Fruit fly (Drosophila melanogaster) whole organism, embryonic: ENCODE results near the gene Sfp65A.

Experiments
- B-H1 ChIP-seq: fragments of 200-800 bp; sonication (Bioruptor generic); IDR thresholded peaks from 3 replicates; pipeline ENCODE4 v1.3.6; 2022; ENCODE audit warnings: missing biosample characterization, missing genetic modification characterization
- Bdp1 ChIP-seq: fragments of 200-800 bp; sonication (Bioruptor generic); optimal IDR thresholded peaks from 3 replicates; lab custom pipeline; 2016; ENCODE audit warnings: missing biosample characterization, missing genetic modification characterization
- Bgb ChIP-seq: fragments of 200-800 bp; sonication (Bioruptor generic); IDR thresholded peaks from 2 replicates; pipeline ENCODE4 v1.3.6; 2022; ENCODE audit warnings: missing biosample characterization, missing genetic modification characterization; ENCODE audit not compliant: partially characterized antibody
- CG10274 ChIP-seq: fragments of 200-800 bp; sonication (Bioruptor generic); optimal IDR thresholded peaks from 3 replicates; lab custom pipeline; 2017; ENCODE audit warnings: missing biosample characterization, mild to moderate bottlenecking, missing genetic modification characterization
- CG10565 ChIP-seq: fragments of 200-800 bp; sonication (Bioruptor generic); optimal IDR thresholded peaks from 3 replicates; lab custom pipeline; 2016; ENCODE audit warnings: missing biosample characterization, mild to moderate bottlenecking, missing genetic modification characterization
- CG11504 ChIP-seq: fragments of 200-800 bp; sonication (Bioruptor generic); optimal IDR thresholded peaks from 3 replicates; lab custom pipeline; 2019; ENCODE audit warnings: missing biosample characterization, mild to moderate bottlenecking, missing genetic modification characterization, moderate library complexity
- CG13123 ChIP-seq: fragments of 200-800 bp; sonication (Bioruptor generic); optimal IDR thresholded peaks from 2 replicates; lab custom pipeline; 2016; ENCODE audit warnings: missing biosample characterization, missing genetic modification characterization
- CG17328 ChIP-seq: fragments of 200-800 bp; sonication (Bioruptor generic); IDR thresholded peaks from 2 replicates; pipeline ENCODE4 v1.3.6; 2022; ENCODE audit warnings: missing biosample characterization, missing genetic modification characterization
- CG17361 ChIP-seq: fragments of 200-800 bp; sonication (Bioruptor generic); IDR thresholded peaks from 3 replicates; pipeline ENCODE4 v1.3.6; 2022; ENCODE audit warnings: missing biosample characterization, missing genetic modification characterization
- CG17568 ChIP-seq: fragments of 200-800 bp; sonication (Bioruptor generic); optimal IDR thresholded peaks from 2 replicates; lab custom pipeline; 2018; ENCODE audit warnings: missing biosample characterization, mild to moderate bottlenecking, missing genetic modification characterization, moderate library complexity
- CG17912 ChIP-seq: fragments of 200-800 bp; sonication (Bioruptor generic); optimal IDR thresholded peaks from 2 replicates; lab custom pipeline; 2018; ENCODE audit warnings: missing biosample characterization, mild to moderate bottlenecking, missing genetic modification characterization
- CG30403 ChIP-seq: fragments of 200-800 bp; sonication (Bioruptor generic); optimal IDR thresholded peaks from 3 replicates; lab custom pipeline; 2016; ENCODE audit warnings: missing biosample characterization, missing genetic modification characterization
- CG3163 ChIP-seq: fragments of 200-800 bp; sonication (Bioruptor generic); optimal IDR thresholded peaks from 3 replicates; lab custom pipeline; 2016; ENCODE audit warnings: missing biosample characterization, missing genetic modification characterization
- CG3995 ChIP-seq: fragments of 200-800 bp; sonication (Bioruptor generic); optimal IDR thresholded peaks from 3 replicates; lab custom pipeline; 2016; ENCODE audit warnings: missing biosample characterization, missing genetic modification characterization
- CG4282 ChIP-seq: fragments of 200-800 bp; sonication (Bioruptor generic); optimal IDR thresholded peaks from 2 replicates; lab custom pipeline; 2016; ENCODE audit warnings: missing biosample characterization, missing genetic modification characterization
- CG4707 ChIP-seq: fragments of 200-800 bp; sonication (Bioruptor generic); optimal IDR thresholded peaks from 2 replicates; lab custom pipeline; 2018; ENCODE audit warnings: missing biosample characterization, mild to moderate bottlenecking, missing genetic modification characterization, moderate library complexity
- CG8089 ChIP-seq: fragments of 200-800 bp; sonication (Bioruptor generic); optimal IDR thresholded peaks from 3 replicates; lab custom pipeline; 2016; ENCODE audit warnings: missing biosample characterization, missing genetic modification characterization
- CG8281 ChIP-seq: fragments of 200-800 bp; sonication (Bioruptor generic); optimal IDR thresholded peaks from 2 replicates; lab custom pipeline; 2018; ENCODE audit warnings: missing biosample characterization, mild to moderate bottlenecking, missing genetic modification characterization, moderate library complexity
- CkIIα-i1 ChIP-seq: fragments of 200-800 bp; sonication (Bioruptor generic); IDR thresholded peaks from 2 replicates; pipeline ENCODE4 v1.3.6; 2022; ENCODE audit warnings: missing biosample characterization, missing genetic modification characterization
- CoRest ChIP-seq: fragments of 200-800 bp; sonication (Bioruptor generic); optimal IDR thresholded peaks from 3 replicates; lab custom pipeline; 2018; ENCODE audit warnings: missing biosample characterization, mild to moderate bottlenecking, missing genetic modification characterization, moderate library complexity
- Gsc ChIP-seq: fragments of 200-800 bp; sonication (Bioruptor generic); IDR thresholded peaks from 2 replicates; pipeline ENCODE4 v1.3.6; 2022; ENCODE audit warnings: missing biosample characterization, missing genetic modification characterization
- HLH54F ChIP-seq: fragments of 200-800 bp; sonication (Bioruptor generic); optimal IDR thresholded peaks from 3 replicates; lab custom pipeline; 2016; ENCODE audit warnings: missing biosample characterization, missing genetic modification characterization
- HLHmδ ChIP-seq: fragments of 200-800 bp; sonication (Bioruptor generic); optimal IDR thresholded peaks from 2 replicates; lab custom pipeline; 2018; ENCODE audit warnings: missing biosample characterization, mild to moderate bottlenecking, missing genetic modification characterization, moderate library complexity
- Hr78 ChIP-seq, 2 experiments: fragments of 200-800 bp in 1 of 2; fragments of >200 bp in 1 of 2; sonication (Bioruptor generic) in 1 of 2; optimal IDR thresholded peaks; 2 replicates each; lab custom pipeline; 2017 to 2019; ENCODE audit warnings: missing biosample characterization in 2 of 2, missing genetic modification characterization in 2 of 2, mild to moderate bottlenecking in 1 of 2, moderate library complexity in 1 of 2
- Max ChIP-seq: fragments of 200-800 bp; sonication (Bioruptor generic); optimal IDR thresholded peaks from 2 replicates; lab custom pipeline; 2016; ENCODE audit warnings: missing biosample characterization, mild to moderate bottlenecking, missing genetic modification characterization
- NFAT ChIP-seq: fragments of 200-800 bp; sonication (Bioruptor generic); IDR thresholded peaks from 2 replicates; pipeline ENCODE4 v1.3.6; 2022; ENCODE audit warnings: missing biosample characterization, missing genetic modification characterization
- NfI ChIP-seq: fragments of 200-800 bp; sonication (Bioruptor generic); optimal IDR thresholded peaks from 3 replicates; lab custom pipeline; 2018; ENCODE audit warnings: missing biosample characterization, mild to moderate bottlenecking, missing genetic modification characterization, moderate library complexity
- Ptx1 ChIP-seq: fragments of 200-800 bp; sonication (Bioruptor generic); IDR thresholded peaks from 2 replicates; pipeline ENCODE4 v1.3.6; 2022; ENCODE audit warnings: missing biosample characterization, missing genetic modification characterization
- Rx ChIP-seq: fragments of 200-800 bp; sonication (Bioruptor generic); IDR thresholded peaks from 2 replicates; pipeline ENCODE4 v1.3.6; 2022; ENCODE audit warnings: missing biosample characterization, missing genetic modification characterization
- al ChIP-seq: fragments of 200-800 bp; sonication (Bioruptor generic); IDR thresholded peaks from 2 replicates; pipeline ENCODE4 v1.3.6; 2022; ENCODE audit warnings: missing biosample characterization, missing genetic modification characterization
- amos ChIP-seq: fragments of 200-800 bp; sonication (Bioruptor generic); IDR thresholded peaks from 2 replicates; pipeline ENCODE4 v1.3.6; 2022; ENCODE audit warnings: missing biosample characterization, missing genetic modification characterization; ENCODE audit not compliant: partially characterized antibody
- ase ChIP-seq: fragments of 200-800 bp; sonication (Bioruptor generic); IDR thresholded peaks from 3 replicates; pipeline ENCODE4 v1.3.6; 2022; ENCODE audit warnings: missing biosample characterization, missing genetic modification characterization
- exex ChIP-seq: fragments of 200-800 bp; sonication (Bioruptor generic); optimal IDR thresholded peaks from 4 replicates; lab custom pipeline; 2018; ENCODE audit warnings: missing biosample characterization, mild to moderate bottlenecking, missing genetic modification characterization, moderate library complexity
- gro ChIP-seq: fragments of 200-800 bp; sonication (Bioruptor generic); optimal IDR thresholded peaks from 2 replicates; lab custom pipeline; 2016; ENCODE audit warnings: missing biosample characterization, missing genetic modification characterization
- hkb ChIP-seq, 2 experiments: fragments of 200-800 bp in 1 of 2; fragments of >200 bp in 1 of 2; sonication (Bioruptor generic) in 1 of 2; IDR thresholded peaks in 1 of 2; optimal IDR thresholded peaks in 1 of 2; 2 replicates each; pipeline versions ENCODE4 v1.3.6 to Lab custom; 2017 to 2022; ENCODE audit warnings: missing biosample characterization in 1 of 2, missing genetic modification characterization in 1 of 2
- ind ChIP-seq: fragments of 200-800 bp; sonication (Bioruptor generic); optimal IDR thresholded peaks from 3 replicates; lab custom pipeline; 2016; ENCODE audit warnings: missing biosample characterization, missing genetic modification characterization
- jumu ChIP-seq: fragments of 200-800 bp; sonication (Bioruptor generic); optimal IDR thresholded peaks from 3 replicates; lab custom pipeline; 2016; ENCODE audit warnings: missing biosample characterization, missing genetic modification characterization
- mam ChIP-seq: fragments of 200-800 bp; sonication (Bioruptor generic); optimal IDR thresholded peaks from 3 replicates; lab custom pipeline; 2016; ENCODE audit warnings: missing biosample characterization, missing genetic modification characterization
- mirr ChIP-seq: fragments of 200-800 bp; sonication (Bioruptor generic); optimal IDR thresholded peaks from 3 replicates; lab custom pipeline; 2018; ENCODE audit warnings: missing biosample characterization, mild to moderate bottlenecking, missing genetic modification characterization
- oc ChIP-seq: fragments of 200-800 bp; sonication (Bioruptor generic); optimal IDR thresholded peaks from 2 replicates; lab custom pipeline; 2018; ENCODE audit warnings: missing biosample characterization, mild to moderate bottlenecking, missing genetic modification characterization, moderate library complexity
- pita ChIP-seq: fragments of 200-800 bp; sonication (Bioruptor generic); optimal IDR thresholded peaks from 2 replicates; lab custom pipeline; 2017; ENCODE audit warnings: missing biosample characterization, mild to moderate bottlenecking, missing genetic modification characterization
- pnt ChIP-seq: fragments of 200-800 bp; sonication (Bioruptor generic); optimal IDR thresholded peaks from 3 replicates; lab custom pipeline; 2016; ENCODE audit warnings: missing biosample characterization, missing genetic modification characterization
- row ChIP-seq: fragments of 200-800 bp; sonication (Bioruptor generic); IDR thresholded peaks from 3 replicates; pipeline ENCODE4 v1.3.6; 2022; ENCODE audit warnings: missing biosample characterization, missing genetic modification characterization
- salm ChIP-seq: fragments of 200-800 bp; sonication (Bioruptor generic); optimal IDR thresholded peaks from 2 replicates; lab custom pipeline; 2018; ENCODE audit warnings: missing biosample characterization, mild to moderate bottlenecking, missing genetic modification characterization
- sd ChIP-seq: fragments of 200-800 bp; sonication (Bioruptor generic); optimal IDR thresholded peaks from 3 replicates; lab custom pipeline; 2018; ENCODE audit warnings: missing biosample characterization, mild to moderate bottlenecking, missing genetic modification characterization, moderate library complexity
- shn ChIP-seq: fragments of 200-800 bp; sonication (Bioruptor generic); optimal IDR thresholded peaks from 3 replicates; lab custom pipeline; 2016; ENCODE audit warnings: missing biosample characterization, missing genetic modification characterization
- sim ChIP-seq: fragments of 200-800 bp; sonication (Bioruptor generic); IDR thresholded peaks from 2 replicates; pipeline ENCODE4 v1.3.6; 2022; ENCODE audit warnings: missing biosample characterization, missing genetic modification characterization
- trem ChIP-seq: fragments of 200-800 bp; optimal IDR thresholded peaks from 3 replicates; lab custom pipeline; 2019; ENCODE audit warnings: missing biosample characterization, mild to moderate bottlenecking, missing genetic modification characterization, moderate library complexity
- vnd ChIP-seq: fragments of 200-800 bp; sonication (Bioruptor generic); IDR thresholded peaks from 3 replicates; pipeline ENCODE4 v1.3.6; 2022; ENCODE audit warnings: missing biosample characterization, missing genetic modification characterization; ENCODE audit not compliant: partially characterized antibody
- wor ChIP-seq: fragments of 200-800 bp; sonication (Bioruptor generic); IDR thresholded peaks from 2 replicates; pipeline ENCODE4 v1.3.6; 2022; ENCODE audit warnings: missing biosample characterization, missing genetic modification characterization
- z ChIP-seq: fragments of 200-800 bp; sonication (Bioruptor generic); IDR thresholded peaks from 3 replicates; pipeline ENCODE4 v1.3.6; 2022; ENCODE audit warnings: missing biosample characterization, missing genetic modification characterization

Gene Sfp65A

DNA sequence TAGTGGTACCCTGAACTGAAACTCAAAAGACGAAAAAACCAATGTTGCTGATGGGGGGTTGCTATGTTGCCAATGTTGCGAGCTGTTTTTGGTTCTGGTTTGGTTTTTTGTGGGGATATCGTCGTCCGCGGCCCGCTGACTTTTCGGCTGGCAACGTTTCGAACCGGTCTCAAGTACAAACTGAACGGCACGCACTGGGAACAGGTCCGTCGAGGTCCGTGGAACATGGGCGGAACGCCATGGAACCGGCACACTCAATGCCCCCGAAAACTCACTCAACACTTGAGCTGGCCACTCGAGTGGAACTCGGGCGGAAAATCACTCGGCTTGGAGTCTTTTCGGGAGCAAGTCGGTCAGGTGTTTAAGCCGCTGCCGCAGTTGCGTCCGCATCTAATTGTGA, 2.2 kb downstream of the Sfp65A start, which contains the start of gene CG13300 (continued):
- TF ChIP-seq row (GFP tag; lab: Robert Waterston, UW) (no peak), Rx (GFP tag; lab: Robert Waterston, UW) (no peak), CG8089 (GFP tag; lab: Kevin White, UChicago) (no peak), CG11504 (tag; lab: Kevin White, UChicago) (peak; percentile 97), salm (tag; lab: Kevin White, UChicago) (no peak), HLH54F (GFP tag; lab: Kevin White, UChicago) (no peak), NfI (GFP tag; lab: Kevin White, UChicago) (no peak), Gsc (GFP tag; lab: Robert Waterston, UW) (no peak), z (GFP tag; lab: Robert Waterston, UW) (peak; percentile 99), sd (no peak), al (GFP tag; lab: Robert Waterston, UW) (no peak), CG13123 (no peak), CkIIα-i1 (GFP tag; lab: Robert Waterston, UW) (no peak), pnt (GFP tag; lab: Kevin White, UChicago) (no peak), Max (no peak), mam (no peak), CG17568 (GFP tag; lab: Kevin White, UChicago) (no peak), wor (no peak), ase (GFP tag; lab: Robert Waterston, UW) (no peak), sim (GFP tag; lab: Robert Waterston, UW) (no peak), gro (GFP tag; lab: Kevin White, UChicago) (no peak), Hr78 (GFP tag; optimal IDR thresholded peaks at IDR 0.05; lab: Kevin White, UChicago) (no peak), CG10565 (GFP tag; lab: Kevin White, UChicago) (no peak), jumu (GFP tag; lab: Kevin White, UChicago) (no peak), amos (GFP tag; lab: Robert Waterston, UW) (peak; percentile 54; the same call in 1 of the 2 replicates), oc (tag; lab: Kevin White, UChicago) (peak; percentile 5), CG17328 (no peak; the same call in 1 of the 2 replicates), Bgb (GFP tag; lab: Robert Waterston, UW) (peak; percentile 78; the same call in 1 of the 2 replicates), mirr (peak; percentile 29), B-H1 (GFP tag; lab: Robert Waterston, UW) (no peak), vnd (GFP tag; lab: Robert Waterston, UW) (no peak), NFAT (GFP tag; lab: Robert Waterston, UW) (0 out of 2 replicates have a peak, but pooled peaks have one; percentile 30), Bdp1 (no peak), CG10274 (no peak), trem (tag; lab: Kevin White, UChicago) (no peak), CG17361 (no peak), Ptx1 (GFP tag; lab: Robert Waterston, UW) (no peak), CG30403 (no peak), pita (no peak), CG3995 (no peak), exex (tag; lab: Kevin White, UChicago) (no peak), ind (GFP tag; lab: Kevin White, UChicago) (no peak), HLHmδ (peak; percentile 94), hkb (optimal IDR thresholded peaks at IDR 0.05; lab: Kevin White, UChicago) (no peak), hkb (GFP tag; IDR thresholded peaks at IDR 0.05; lab: Robert Waterston, UW) (peak; percentile 42; the same call in 1 of the 2 replicates), CG3163 (GFP tag; lab: Kevin White, UChicago) (no peak), CG8281 (tag; lab: Kevin White, UChicago) (no peak), CG17912 (no peak), CoRest (no peak), CG4707 (GFP tag; lab: Kevin White, UChicago) (peak; percentile 23), shn (no peak), CG4282 (GFP tag; lab: Kevin White, UChicago) (no peak)
